Worm (Caenorhabditis elegans): ENCODE measurements around the gene F54H5.5.

- TF ChIP-seq dao-5 (tag; optimal IDR thresholded peaks at IDR 0.05) (no peak), him-1 (tag; optimal IDR thresholded peaks at IDR 0.05) (no peak)
Observed at ce11 chrII:6668496-6668895, 41.4 kb upstream of the F54H5.5 start.
